Fruit fly (Drosophila melanogaster) whole organism, wandering third instar larva: ENCODE measurements around the gene Rph.

Experiments
- Abd-B ChIP-seq: fragments of >200 bp; optimal IDR thresholded peaks from 2 replicates; lab custom pipeline; 2017; ENCODE audit warnings: missing biosample characterization, missing genetic modification characterization
- CG32264 ChIP-seq: fragments of 200-800 bp; sonication (Bioruptor generic); optimal IDR thresholded peaks from 2 replicates; lab custom pipeline; 2016; ENCODE audit warnings: missing biosample characterization, missing genetic modification characterization
- Dfd ChIP-seq: fragments of >200 bp; optimal IDR thresholded peaks from 2 replicates; lab custom pipeline; 2017; ENCODE audit warnings: missing biosample characterization, missing genetic modification characterization
- Dif ChIP-seq: fragments of 200-275, 200-300 bp; sonication (Bioruptor generic); optimal IDR thresholded peaks from 2 replicates; lab custom pipeline; 2018; ENCODE audit warnings: missing biosample characterization, missing genetic modification characterization; ENCODE audit not compliant: partially characterized antibody
- GATAd ChIP-seq: sonication (Bioruptor generic); optimal IDR thresholded peaks from 2 replicates; lab custom pipeline; 2016; ENCODE audit warnings: missing biosample characterization, missing genetic modification characterization
- HLH106 ChIP-seq: fragments of 200-800 bp; optimal IDR thresholded peaks from 3 replicates; lab custom pipeline; 2019; ENCODE audit warnings: missing biosample characterization, mild to moderate bottlenecking, missing genetic modification characterization, moderate library complexity
- Hnf4 ChIP-seq: fragments of 200-800 bp; sonication (Bioruptor generic); optimal IDR thresholded peaks from 2 replicates; lab custom pipeline; 2016; ENCODE audit warnings: missing biosample characterization, mild to moderate bottlenecking, missing genetic modification characterization
- Hr78 ChIP-seq: fragments of >200 bp; optimal IDR thresholded peaks from 2 replicates; lab custom pipeline; 2017; ENCODE audit warnings: missing biosample characterization, missing genetic modification characterization
- Hr83 ChIP-seq: fragments of 200-300 bp; sonication (Bioruptor generic); optimal IDR thresholded peaks from 2 replicates; lab custom pipeline; 2016; ENCODE audit warnings: missing biosample characterization, mild to moderate bottlenecking, missing genetic modification characterization, moderate library complexity; ENCODE audit not compliant: poor library complexity, severe bottlenecking
- Jra ChIP-seq: sonication (Bioruptor generic); optimal IDR thresholded peaks from 2 replicates; lab custom pipeline; 2016; ENCODE audit warnings: missing biosample characterization, missing genetic modification characterization
- Mio ChIP-seq: sonication (Bioruptor generic); optimal IDR thresholded peaks from 2 replicates; lab custom pipeline; 2016; ENCODE audit warnings: missing biosample characterization, missing genetic modification characterization
- Myc ChIP-seq: fragments of >200 bp; optimal IDR thresholded peaks from 2 replicates; lab custom pipeline; 2017
- N ChIP-seq: fragments of >200 bp; optimal IDR thresholded peaks from 2 replicates; lab custom pipeline; 2018; ENCODE audit warnings: missing biosample characterization, missing external identifiers, missing genetic modification characterization
- OdsH ChIP-seq: fragments of 200-800 bp; sonication (Bioruptor generic); optimal IDR thresholded peaks from 2 replicates; lab custom pipeline; 2016; ENCODE audit warnings: missing biosample characterization, mild to moderate bottlenecking, missing genetic modification characterization
- Rel ChIP-seq, 2 experiments: fragments of 200-800 bp; sonication (Bioruptor generic) in 1 of 2; optimal IDR thresholded peaks; 2 replicates in 1 of 2; 3 replicates in 1 of 2; lab custom pipeline; 2016 to 2019; ENCODE audit warnings: mild to moderate bottlenecking in 2 of 2, missing biosample characterization in 2 of 2, missing genetic modification characterization in 2 of 2, moderate library complexity in 1 of 2
- Sp1 ChIP-seq: fragments of 200-800 bp; sonication (Bioruptor generic); optimal IDR thresholded peaks from 3 replicates; lab custom pipeline; 2019; ENCODE audit warnings: missing biosample characterization, mild to moderate bottlenecking, missing genetic modification characterization, moderate library complexity
- Vsx2 ChIP-seq: fragments of 200-300, 225-300 bp; sonication (Bioruptor generic); optimal IDR thresholded peaks from 2 replicates; lab custom pipeline; 2018; ENCODE audit warnings: missing biosample characterization, missing genetic modification characterization; ENCODE audit not compliant: partially characterized antibody
- br ChIP-seq: fragments of 200-800 bp; sonication (Bioruptor generic); optimal IDR thresholded peaks from 2 replicates; lab custom pipeline; 2016; ENCODE audit warnings: missing biosample characterization, missing genetic modification characterization
- brk ChIP-seq: fragments of 200-800 bp; sonication (Bioruptor generic); optimal IDR thresholded peaks from 2 replicates; lab custom pipeline; 2016; ENCODE audit warnings: missing biosample characterization, mild to moderate bottlenecking, missing genetic modification characterization
- dl ChIP-seq, 2 experiments: fragments of 175-275, 200-275 bp in 1 of 2; fragments of 200-275 bp in 1 of 2; sonication (Bioruptor generic); optimal IDR thresholded peaks; lab custom pipeline; 2018; ENCODE audit warnings: mild to moderate bottlenecking in 2 of 2, missing biosample characterization in 2 of 2, missing genetic modification characterization in 2 of 2, moderate library complexity in 2 of 2; ENCODE audit not compliant: partially characterized antibody in 2 of 2, insufficient read depth in 1 of 2
- dmrt93B ChIP-seq: fragments of 200-800 bp; sonication (Bioruptor generic); optimal IDR thresholded peaks from 2 replicates; lab custom pipeline; 2018; ENCODE audit warnings: missing biosample characterization, mild to moderate bottlenecking, missing genetic modification characterization
- dsf ChIP-seq: sonication (Bioruptor generic); optimal IDR thresholded peaks from 2 replicates; lab custom pipeline; 2016; ENCODE audit warnings: missing biosample characterization, missing genetic modification characterization, borderline replicate concordance
- ey ChIP-seq: fragments of 200-800 bp; sonication (Bioruptor generic); optimal IDR thresholded peaks from 2 replicates; lab custom pipeline; 2016; ENCODE audit warnings: missing biosample characterization, missing genetic modification characterization
- foxo ChIP-seq, 2 experiments: fragments of 200-800 bp; sonication (Bioruptor generic); optimal IDR thresholded peaks; 2 replicates in 1 of 2; 3 replicates in 1 of 2; lab custom pipeline; 2016 to 2017; ENCODE audit warnings: missing biosample characterization in 2 of 2, missing genetic modification characterization in 2 of 2
- fru ChIP-seq: fragments of 200-800 bp; sonication (Bioruptor generic); optimal IDR thresholded peaks from 3 replicates; lab custom pipeline; 2016; ENCODE audit warnings: missing biosample characterization, mild to moderate bottlenecking, missing genetic modification characterization
- h ChIP-seq: fragments of 200-800 bp; sonication (Bioruptor generic); optimal IDR thresholded peaks from 3 replicates; lab custom pipeline; 2016; ENCODE audit warnings: missing biosample characterization, mild to moderate bottlenecking, missing genetic modification characterization
- jim ChIP-seq: fragments of 175-275, 200-325 bp; sonication (Bioruptor generic); optimal IDR thresholded peaks from 2 replicates; lab custom pipeline; 2016; ENCODE audit warnings: missing biosample characterization, mild to moderate bottlenecking, missing genetic modification characterization
- lola ChIP-seq: fragments of >200 bp; optimal IDR thresholded peaks from 2 replicates; lab custom pipeline; 2017; ENCODE audit warnings: missing biosample characterization, missing genetic modification characterization
- pan ChIP-seq: fragments of >200 bp; optimal IDR thresholded peaks from 2 replicates; lab custom pipeline; 2017
- psq ChIP-seq: fragments of 200-800 bp; sonication (Bioruptor generic); optimal IDR thresholded peaks from 3 replicates; lab custom pipeline; 2017; ENCODE audit warnings: missing biosample characterization, mild to moderate bottlenecking, missing genetic modification characterization, moderate library complexity
- rgr ChIP-seq: fragments of 200-800 bp; sonication (Bioruptor generic); optimal IDR thresholded peaks from 3 replicates; lab custom pipeline; 2016; ENCODE audit warnings: missing biosample characterization, mild to moderate bottlenecking, missing genetic modification characterization
- sage ChIP-seq: fragments of 200-800 bp; sonication (Bioruptor generic); optimal IDR thresholded peaks from 2 replicates; lab custom pipeline; 2016; ENCODE audit warnings: missing biosample characterization, mild to moderate bottlenecking, missing genetic modification characterization
- sv ChIP-seq: fragments of 200-800 bp; sonication (Bioruptor generic); optimal IDR thresholded peaks from 3 replicates; lab custom pipeline; 2016; ENCODE audit warnings: missing biosample characterization, missing genetic modification characterization
- tai ChIP-seq: sonication (Bioruptor generic); optimal IDR thresholded peaks from 2 replicates; lab custom pipeline; 2016; ENCODE audit warnings: missing biosample characterization, missing genetic modification characterization
- usp ChIP-seq: fragments of >200 bp; optimal IDR thresholded peaks from 2 replicates; lab custom pipeline; 2017; ENCODE audit warnings: missing biosample characterization, missing genetic modification characterization
- woc ChIP-seq: sonication (Bioruptor generic); optimal IDR thresholded peaks from 2 replicates; lab custom pipeline; 2016; ENCODE audit warnings: missing biosample characterization, mild to moderate bottlenecking, missing genetic modification characterization

The Rph gene

dm6 chrX:10737422-10738150 lies 19.9 kb downstream of the Rph start:
- TF ChIP-seq lola (GFP tag; lab: Kevin White, UChicago) (no peak), Vsx2 (GFP tag; lab: Kevin White, UChicago) (no peak), woc (GFP tag; lab: Kevin White, UChicago) (peak; percentile 25), dmrt93B (peak; percentile 28), pan (no peak), Sp1 (GFP tag; lab: Kevin White, UChicago) (peak; percentile 65), fru (GFP tag; lab: Kevin White, UChicago) (peak; percentile 68), brk (GFP tag; lab: Kevin White, UChicago) (no peak), Hr78 (no peak), GATAd (GFP tag; lab: Kevin White, UChicago) (no peak), Abd-B (GFP tag; lab: Kevin White, UChicago) (no peak), sage (GFP tag; lab: Kevin White, UChicago) (no peak), tai (GFP tag; lab: Kevin White, UChicago) (no peak), h (peak; percentile 53), usp (GFP tag; lab: Kevin White, UChicago) (no peak), Mio (GFP tag; lab: Kevin White, UChicago) (no peak), br (GFP tag; lab: Kevin White, UChicago) (peak; percentile 58), Hnf4 (GFP tag; lab: Kevin White, UChicago) (no peak), dl (GFP tag; optimal IDR thresholded peaks at IDR 0.05; lab: Kevin White, UChicago; ENCODE audit: insufficient read depth in 1 of 2, partially characterized antibody in 2 of 2) (no peak), N (GFP tag; lab: Kevin White, UChicago) (no peak), jim (no peak), Dif (no peak), Jra (no peak), ey (peak; percentile 56), Dfd (no peak), sv (GFP tag; lab: Kevin White, UChicago) (peak; percentile 73), Myc (lab: Kevin White, UChicago) (no peak), Hr83 (GFP tag; lab: Kevin White, UChicago) (no peak), Rel (GFP tag; optimal IDR thresholded peaks at IDR 0.05; lab: Kevin White, UChicago) (no peak), Rel (tag; optimal IDR thresholded peaks at IDR 0.05; lab: Kevin White, UChicago) (no peak), foxo (GFP tag; optimal IDR thresholded peaks at IDR 0.05; lab: Kevin White, UChicago) (peak in 1 of 2 experiments; percentile 58), dsf (GFP tag; lab: Kevin White, UChicago) (no peak), HLH106 (tag; lab: Kevin White, UChicago) (peak; percentile 62), rgr (GFP tag; lab: Kevin White, UChicago) (peak; percentile 51), OdsH (GFP tag; lab: Kevin White, UChicago) (peak; percentile 8), CG32264 (no peak), psq (GFP tag; lab: Kevin White, UChicago) (peak; percentile 30)

DNA sequence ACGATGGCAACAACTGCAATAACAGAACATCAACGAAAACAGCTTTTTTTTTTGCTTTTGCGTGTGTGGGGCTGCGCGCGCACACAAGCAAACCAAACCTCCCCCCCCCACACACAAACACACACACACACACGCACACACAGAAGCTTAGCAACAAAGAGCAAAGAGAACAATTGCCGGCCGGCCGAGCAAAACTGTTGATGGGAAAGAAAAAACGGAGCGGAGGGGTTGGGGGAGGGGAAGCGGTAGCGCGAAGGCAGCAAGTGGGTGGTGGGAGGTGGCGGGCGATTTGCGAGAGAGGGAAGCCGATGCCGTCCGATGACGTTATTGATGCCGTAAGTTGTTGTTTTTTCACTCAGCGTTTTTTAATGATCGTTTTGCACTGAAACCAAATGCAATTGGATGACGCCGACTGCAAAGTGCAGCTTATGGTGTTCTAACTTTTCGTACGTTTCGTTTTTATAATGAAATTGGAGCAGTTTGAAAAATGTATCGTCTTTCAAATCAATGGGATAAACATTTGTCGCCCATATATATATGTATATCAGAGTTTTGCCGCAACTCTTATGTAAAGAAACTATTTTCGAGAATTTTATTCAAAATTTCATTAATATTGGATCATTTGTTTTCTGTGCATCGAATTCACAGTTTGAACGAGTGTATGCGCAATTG lies 21.6 kb downstream of the Rph start:
- peak; percentile 19 for TF ChIP-seq fru (GFP tag; lab: Kevin White, UChicago)
- peak; percentile 23 for TF ChIP-seq psq (GFP tag; lab: Kevin White, UChicago)
- TF ChIP-seq Rel (GFP tag; optimal IDR thresholded peaks at IDR 0.05; lab: Kevin White, UChicago) = no peak
- peak; percentile 5 for TF ChIP-seq Rel (tag; optimal IDR thresholded peaks at IDR 0.05; lab: Kevin White, UChicago)
- no peak for TF ChIP-seq Dfd
- peak in 1 of 2 experiments; percentile 26 for TF ChIP-seq foxo (GFP tag; optimal IDR thresholded peaks at IDR 0.05; lab: Kevin White, UChicago)
